Fruit fly (Drosophila melanogaster) whole organism, embryonic: ENCODE measurements around the gene dock.

ENCODE experiments used
- B-H1 ChIP-seq: fragments of 200-800 bp; sonication (Bioruptor generic); IDR thresholded peaks from 3 replicates; pipeline ENCODE4 v1.3.6; 2022; ENCODE audit warnings: missing biosample characterization, missing genetic modification characterization
- C15 ChIP-seq: fragments of 200-800 bp; sonication (Bioruptor generic); IDR thresholded peaks from 3 replicates; pipeline ENCODE4 v1.3.6; 2022; ENCODE audit warnings: missing biosample characterization, missing genetic modification characterization
- CG10462 ChIP-seq: fragments of 200-800 bp; sonication (Bioruptor generic); optimal IDR thresholded peaks from 2 replicates; lab custom pipeline; 2016; ENCODE audit warnings: missing biosample characterization, missing genetic modification characterization
- CG11560 ChIP-seq: fragments of 200-800 bp; sonication (Bioruptor generic); IDR thresholded peaks from 3 replicates; pipeline ENCODE4 v1.3.6; 2022; ENCODE audit warnings: missing biosample characterization, missing genetic modification characterization
- CG11696 ChIP-seq: fragments of 200-800 bp; sonication (Bioruptor generic); IDR thresholded peaks from 2 replicates; pipeline ENCODE4 v1.3.6; 2022; ENCODE audit warnings: missing biosample characterization, missing genetic modification characterization
- CG13624 ChIP-seq: fragments of 200-800 bp; sonication (Bioruptor generic); optimal IDR thresholded peaks from 2 replicates; lab custom pipeline; 2016; ENCODE audit warnings: missing biosample characterization, missing genetic modification characterization
- CG1603 ChIP-seq: fragments of 200-800 bp; sonication (Bioruptor generic); optimal IDR thresholded peaks from 2 replicates; lab custom pipeline; 2019; ENCODE audit warnings: missing biosample characterization, mild to moderate bottlenecking, missing genetic modification characterization, moderate library complexity
- CG1832 ChIP-seq: fragments of 200-800 bp; sonication (Bioruptor generic); optimal IDR thresholded peaks from 2 replicates; lab custom pipeline; 2017; ENCODE audit warnings: missing biosample characterization, mild to moderate bottlenecking, missing genetic modification characterization, inconsistent platforms
- CG18599 ChIP-seq: fragments of 200-800 bp; sonication (Bioruptor generic); optimal IDR thresholded peaks from 3 replicates; lab custom pipeline; 2017; ENCODE audit warnings: missing biosample characterization, missing genetic modification characterization, mild to moderate bottlenecking, moderate library complexity, missing genetic modification reagents
- CG31224 ChIP-seq: fragments of 200-800 bp; sonication (Bioruptor generic); IDR thresholded peaks from 2 replicates; pipeline ENCODE4 v1.3.6; 2022; ENCODE audit warnings: missing biosample characterization, missing genetic modification characterization
- CG32772 ChIP-seq: fragments of 200-800 bp; sonication (Bioruptor generic); IDR thresholded peaks from 2 replicates; pipeline ENCODE4 v1.3.6; 2022; ENCODE audit warnings: missing biosample characterization, missing genetic modification characterization
- CG4854 ChIP-seq: fragments of 200-800 bp; sonication (Bioruptor generic); optimal IDR thresholded peaks from 2 replicates; lab custom pipeline; 2016; ENCODE audit warnings: missing biosample characterization, missing genetic modification characterization, inconsistent platforms
- CG6175 ChIP-seq: fragments of 200-800 bp; sonication (Bioruptor generic); IDR thresholded peaks from 3 replicates; pipeline ENCODE4 v1.3.6; 2022; ENCODE audit warnings: missing biosample characterization, missing genetic modification characterization
- CG6854 ChIP-seq: fragments of 200-800 bp; sonication (Bioruptor generic); optimal IDR thresholded peaks from 3 replicates; lab custom pipeline; 2017; ENCODE audit warnings: missing biosample characterization, mild to moderate bottlenecking, missing genetic modification characterization
- CG7745 ChIP-seq: fragments of 200-800 bp; sonication (Bioruptor generic); optimal IDR thresholded peaks from 2 replicates; lab custom pipeline; 2018; ENCODE audit warnings: missing biosample characterization, mild to moderate bottlenecking, missing genetic modification characterization, moderate library complexity
- CG9215 ChIP-seq: fragments of 200-800 bp; sonication (Bioruptor generic); IDR thresholded peaks from 2 replicates; pipeline ENCODE4 v1.3.6; 2022; ENCODE audit warnings: missing biosample characterization, missing genetic modification characterization
- CG9932 ChIP-seq: fragments of 200-800 bp; sonication (Bioruptor generic); IDR thresholded peaks from 2 replicates; pipeline ENCODE4 v1.3.6; 2022; ENCODE audit warnings: missing biosample characterization, missing genetic modification characterization
- CHES-1-like ChIP-seq: fragments of 200-800 bp; sonication (Bioruptor generic); optimal IDR thresholded peaks from 2 replicates; lab custom pipeline; 2016; ENCODE audit warnings: missing biosample characterization, missing genetic modification characterization
- Deaf1 ChIP-seq: fragments of 200-800 bp; optimal IDR thresholded peaks from 3 replicates; lab custom pipeline; 2019; ENCODE audit warnings: missing biosample characterization, mild to moderate bottlenecking, missing genetic modification characterization, moderate library complexity
- Doc2 ChIP-seq: fragments of 200-800 bp; sonication (Bioruptor generic); IDR thresholded peaks from 2 replicates; pipeline ENCODE4 v1.3.6; 2022; ENCODE audit warnings: missing biosample characterization, missing genetic modification characterization
- Dref ChIP-seq: fragments of 200-800 bp; sonication (Bioruptor generic); IDR thresholded peaks from 2 replicates; pipeline ENCODE4 v1.3.6; 2022; ENCODE audit warnings: missing biosample characterization, missing genetic modification characterization
- Eip74EF ChIP-seq, 2 experiments: fragments of 200-800 bp in 1 of 2; fragments of >200 bp in 1 of 2; sonication (Bioruptor generic) in 1 of 2; optimal IDR thresholded peaks; 2 replicates each; lab custom pipeline; 2017 to 2019; ENCODE audit warnings: missing biosample characterization in 2 of 2, missing genetic modification characterization in 2 of 2, mild to moderate bottlenecking in 1 of 2, moderate library complexity in 1 of 2
- Ets97D ChIP-seq: fragments of 200-800 bp; sonication (Bioruptor generic); optimal IDR thresholded peaks from 3 replicates; lab custom pipeline; 2016; ENCODE audit warnings: missing biosample characterization, missing genetic modification characterization
- Fer3 ChIP-seq: fragments of 200-800 bp; sonication (Bioruptor generic); optimal IDR thresholded peaks from 2 replicates; lab custom pipeline; 2018; ENCODE audit warnings: missing biosample characterization, mild to moderate bottlenecking, missing genetic modification characterization, moderate library complexity
- Hand ChIP-seq: fragments of 200-800 bp; sonication (Bioruptor generic); optimal IDR thresholded peaks from 2 replicates; lab custom pipeline; 2017; ENCODE audit warnings: mild to moderate bottlenecking, missing biosample characterization, missing genetic modification reagents, missing genetic modification characterization
- HmgD ChIP-seq: fragments of 200-800 bp; sonication (Bioruptor generic); optimal IDR thresholded peaks from 3 replicates; lab custom pipeline; 2016; ENCODE audit warnings: missing biosample characterization, missing genetic modification characterization
- Myb ChIP-seq: fragments of 200-800 bp; sonication (Bioruptor generic); optimal IDR thresholded peaks from 2 replicates; lab custom pipeline; 2016; ENCODE audit warnings: missing biosample characterization, missing genetic modification characterization
- PHDP ChIP-seq: fragments of 200-800 bp; sonication (Bioruptor generic); optimal IDR thresholded peaks from 3 replicates; lab custom pipeline; 2018; ENCODE audit warnings: missing biosample characterization, mild to moderate bottlenecking, missing genetic modification characterization, moderate library complexity
- Rx ChIP-seq: fragments of 200-800 bp; sonication (Bioruptor generic); IDR thresholded peaks from 2 replicates; pipeline ENCODE4 v1.3.6; 2022; ENCODE audit warnings: missing biosample characterization, missing genetic modification characterization
- YL-1 ChIP-seq: fragments of 200-800 bp; sonication (Bioruptor generic); optimal IDR thresholded peaks from 3 replicates; lab custom pipeline; 2017; ENCODE audit warnings: missing biosample characterization, mild to moderate bottlenecking, missing genetic modification characterization
- aop ChIP-seq: fragments of 200-800 bp; sonication (Bioruptor generic); IDR thresholded peaks from 2 replicates; pipeline ENCODE4 v1.3.6; 2022; ENCODE audit warnings: missing biosample characterization, missing genetic modification characterization
- ato ChIP-seq: fragments of 200-800 bp; sonication (Bioruptor generic); IDR thresholded peaks from 2 replicates; pipeline ENCODE4 v1.3.6; 2022; ENCODE audit warnings: missing biosample characterization, missing genetic modification characterization; ENCODE audit not compliant: partially characterized antibody
- br ChIP-seq: fragments of >200 bp; optimal IDR thresholded peaks from 2 replicates; lab custom pipeline; 2017
- corto ChIP-seq: fragments of 200-800 bp; sonication (Bioruptor generic); optimal IDR thresholded peaks from 2 replicates; lab custom pipeline; 2016; ENCODE audit warnings: missing biosample characterization, mild to moderate bottlenecking, missing genetic modification characterization, moderate library complexity
- crc ChIP-seq: fragments of 200-800 bp; sonication (Bioruptor generic); optimal IDR thresholded peaks from 2 replicates; lab custom pipeline; 2016; ENCODE audit warnings: missing biosample characterization, missing genetic modification characterization
- cwo ChIP-seq: fragments of 200-800 bp; sonication (Bioruptor generic); optimal IDR thresholded peaks from 3 replicates; lab custom pipeline; 2017; ENCODE audit warnings: missing biosample characterization, missing genetic modification characterization, mild to moderate bottlenecking, moderate library complexity, missing genetic modification reagents
- fd3F ChIP-seq: fragments of 200-800 bp; sonication (Bioruptor generic); optimal IDR thresholded peaks from 2 replicates; lab custom pipeline; 2018; ENCODE audit warnings: missing biosample characterization, mild to moderate bottlenecking, missing genetic modification characterization, moderate library complexity
- gsb ChIP-seq: fragments of 200-800 bp; sonication (Bioruptor generic); IDR thresholded peaks from 2 replicates; pipeline ENCODE4 v1.3.6; 2022; ENCODE audit warnings: missing biosample characterization, missing genetic modification characterization
- hb ChIP-seq: fragments of 200-800 bp; sonication (Bioruptor generic); IDR thresholded peaks from 3 replicates; pipeline ENCODE4 v1.3.6; 2022; ENCODE audit warnings: missing biosample characterization, missing genetic modification characterization; ENCODE audit not compliant: partially characterized antibody
- kay ChIP-seq: fragments of 200-800 bp; sonication (Bioruptor generic); optimal IDR thresholded peaks from 2 replicates; lab custom pipeline; 2016; ENCODE audit warnings: missing biosample characterization, missing genetic modification characterization
- knrl ChIP-seq: fragments of 200-800 bp; sonication (Bioruptor generic); IDR thresholded peaks from 3 replicates; pipeline ENCODE4 v1.3.6; 2022; ENCODE audit warnings: missing biosample characterization, missing genetic modification characterization; ENCODE audit not compliant: partially characterized antibody
- maf-S ChIP-seq: fragments of 200-800 bp; sonication (Bioruptor generic); optimal IDR thresholded peaks from 2 replicates; lab custom pipeline; 2016; ENCODE audit warnings: missing biosample characterization, missing genetic modification characterization
- nau ChIP-seq: fragments of 200-800 bp; sonication (Bioruptor generic); optimal IDR thresholded peaks from 3 replicates; lab custom pipeline; 2017; ENCODE audit warnings: missing biosample characterization, mild to moderate bottlenecking, missing genetic modification characterization, missing genetic modification reagents
- onecut ChIP-seq: fragments of 200-800 bp; sonication (Bioruptor generic); IDR thresholded peaks from 2 replicates; pipeline ENCODE4 v1.3.6; 2022; ENCODE audit warnings: missing biosample characterization, missing genetic modification characterization
- org-1 ChIP-seq: fragments of 200-800 bp; sonication (Bioruptor generic); optimal IDR thresholded peaks from 2 replicates; lab custom pipeline; 2017; ENCODE audit warnings: missing biosample characterization, missing genetic modification characterization
- pan ChIP-seq, 4 experiments: fragments of >200 bp in 3 of 4; fragments of 200-800 bp in 1 of 4; sonication (Bioruptor generic) in 1 of 4; optimal IDR thresholded peaks in 3 of 4; IDR thresholded peaks in 1 of 4; 2 replicates each; pipeline versions ENCODE4 v1.3.6 to Lab custom; 2017 to 2022; ENCODE audit warnings: missing biosample characterization in 2 of 4, missing genetic modification characterization in 2 of 4, mixed read lengths in 1 of 4
- pita ChIP-seq: fragments of 200-800 bp; sonication (Bioruptor generic); optimal IDR thresholded peaks from 2 replicates; lab custom pipeline; 2017; ENCODE audit warnings: missing biosample characterization, mild to moderate bottlenecking, missing genetic modification characterization
- sd ChIP-seq: fragments of 200-800 bp; sonication (Bioruptor generic); optimal IDR thresholded peaks from 3 replicates; lab custom pipeline; 2018; ENCODE audit warnings: missing biosample characterization, mild to moderate bottlenecking, missing genetic modification characterization, moderate library complexity
- twi ChIP-seq: fragments of 200-800 bp; optimal IDR thresholded peaks from 2 replicates; lab custom pipeline; 2019; ENCODE audit warnings: missing biosample characterization, mild to moderate bottlenecking, missing genetic modification characterization, moderate library complexity

The dock gene

DNA sequence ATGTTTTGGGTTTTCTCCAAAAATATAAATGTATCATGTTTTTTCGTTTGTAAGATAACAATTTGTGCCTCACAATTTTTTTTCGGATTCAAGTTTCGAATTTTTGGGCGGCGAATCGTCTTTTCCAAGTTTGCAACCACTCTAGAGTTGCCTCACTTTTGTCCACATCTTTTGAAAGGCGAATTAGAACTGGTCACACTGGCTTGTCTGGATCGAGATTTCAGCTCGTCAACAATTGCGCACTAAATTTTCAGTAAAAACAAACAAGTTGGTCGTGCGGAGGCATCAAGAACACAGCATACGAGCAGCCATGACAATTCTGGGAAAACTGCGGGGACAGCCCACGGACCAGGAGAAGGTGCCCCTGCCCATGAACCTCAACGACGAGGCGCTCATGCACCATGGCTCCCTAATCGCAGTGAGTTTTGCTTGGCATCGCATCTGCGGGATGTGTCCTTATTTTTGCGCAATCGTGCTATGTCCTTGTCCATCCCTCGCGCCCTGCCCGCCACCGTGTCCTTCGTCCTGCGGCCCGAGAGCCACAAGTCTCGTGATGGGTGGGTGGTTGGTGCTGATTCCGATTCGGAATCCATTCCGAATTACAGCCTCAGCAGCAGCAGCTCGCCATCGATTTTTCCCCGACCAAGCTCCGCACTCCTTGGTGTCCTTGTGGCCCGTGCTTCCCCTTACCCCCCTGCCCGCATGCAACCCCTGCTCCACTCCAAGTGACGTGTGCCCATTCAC, 4.4 kb upstream of the dock start, which contains the start of gene CG3662 (continued):
- TF ChIP-seq HmgD (no peak), C15 (no peak), CG13624 (peak; percentile 97), CG4854 (GFP tag; lab: Kevin White, UChicago) (no peak), CG6175 (no peak), CG18599 (GFP tag; lab: Kevin White, UChicago) (no peak), Myb (GFP tag; lab: Kevin White, UChicago) (peak; percentile 93), Doc2 (GFP tag; lab: Robert Waterston, UW) (no peak), CHES-1-like (no peak), twi (tag; lab: Kevin White, UChicago) (peak; percentile 5), maf-S (GFP tag; lab: Kevin White, UChicago) (no peak), knrl (GFP tag; lab: Robert Waterston, UW) (peak; percentile 40; the same call in 1 of the 3 replicates), CG11696 (GFP tag; lab: Robert Waterston, UW) (no peak), Fer3 (tag; lab: Kevin White, UChicago) (no peak), Dref (GFP tag; lab: Robert Waterston, UW) (peak; percentile 54), fd3F (GFP tag; lab: Kevin White, UChicago) (no peak), hb (GFP tag; lab: Robert Waterston, UW) (no peak), corto (GFP tag; lab: Kevin White, UChicago) (no peak), Deaf1 (tag; lab: Kevin White, UChicago) (peak; percentile 85), CG9932 (GFP tag; lab: Robert Waterston, UW) (no peak), nau (GFP tag; lab: Kevin White, UChicago) (no peak), B-H1 (GFP tag; lab: Robert Waterston, UW) (no peak), CG1832 (GFP tag; lab: Kevin White, UChicago) (no peak), YL-1 (GFP tag; lab: Kevin White, UChicago) (peak; percentile 77), pan (optimal IDR thresholded peaks at IDR 0.05; lab: Kevin White, UChicago) (no peak), pan (GFP tag; optimal IDR thresholded peaks at IDR 0.05 in 1 of 2, IDR thresholded peaks at IDR 0.05 in 1 of 2) (peak in 1 of 2 experiments; percentile 25), PHDP (peak; percentile 3), sd (no peak), crc (GFP tag; lab: Kevin White, UChicago) (no peak), aop (GFP tag; lab: Robert Waterston, UW) (no peak), CG6854 (GFP tag; lab: Kevin White, UChicago) (no peak), CG32772 (no peak), CG31224 (no peak), Rx (GFP tag; lab: Robert Waterston, UW) (no peak), onecut (GFP tag; lab: Robert Waterston, UW) (peak; percentile 99), gsb (no peak), Hand (GFP tag; lab: Kevin White, UChicago) (no peak), pita (GFP tag; lab: Kevin White, UChicago) (peak; percentile 73), CG10462 (GFP tag; lab: Kevin White, UChicago) (no peak), CG1603 (tag; lab: Kevin White, UChicago) (peak; percentile 81), org-1 (GFP tag; lab: Kevin White, UChicago) (no peak), CG7745 (tag; lab: Kevin White, UChicago) (no peak), kay (GFP tag; lab: Kevin White, UChicago) (no peak), CG11560 (no peak), br (no peak), Ets97D (GFP tag; lab: Kevin White, UChicago) (peak; percentile 71), Eip74EF (GFP tag; optimal IDR thresholded peaks at IDR 0.05; lab: Kevin White, UChicago) (no peak), ato (GFP tag; lab: Robert Waterston, UW) (peak; percentile 40), cwo (GFP tag; lab: Kevin White, UChicago) (peak; percentile 67), CG9215 (no peak)
